Worm (Caenorhabditis elegans): ENCODE data around the gene F56H11.2.

- TF ChIP-seq ztf-29 (GFP tag; IDR thresholded peaks at IDR 0.05): no peak
- TF ChIP-seq ztf-23 (GFP tag; IDR thresholded peaks at IDR 0.05): no peak
- no peak for TF ChIP-seq tab-1 (GFP tag; IDR thresholded peaks at IDR 0.05)
- TF ChIP-seq flt-1 (GFP tag; IDR thresholded peaks at IDR 0.05): no peak
- no peak for TF ChIP-seq cog-1 (tag; optimal IDR thresholded peaks at IDR 0.05)
- TF ChIP-seq klf-2 (GFP tag; conservative IDR thresholded peaks at IDR 0.05): no peak
- no peak for TF ChIP-seq T22C8.4 (GFP tag; IDR thresholded peaks at IDR 0.05)
- TF ChIP-seq ref-1 (GFP tag; conservative IDR thresholded peaks at IDR 0.05): no peak
These were observed 7.4 kb upstream of the F56H11.2 start, which contains the start of gene fbl-1 for ce11 chrIV:9540342-9540856.

Data from whole organism, midembryonic.